Fruit fly (Drosophila melanogaster) whole organism, embryonic: Measurements from ENCODE around the gene Dlic.

ENCODE experiments used
- CG12299 ChIP-seq: fragments of 200-800 bp; sonication (Bioruptor generic); optimal IDR thresholded peaks from 2 replicates; lab custom pipeline; 2018; ENCODE audit warnings: missing biosample characterization, mild to moderate bottlenecking, missing genetic modification characterization
- CG12659 ChIP-seq: fragments of 200-800 bp; sonication (Bioruptor generic); optimal IDR thresholded peaks from 3 replicates; lab custom pipeline; 2017; ENCODE audit warnings: mild to moderate bottlenecking, missing biosample characterization, missing genetic modification reagents, missing genetic modification characterization
- CG13894 ChIP-seq: fragments of 200-800 bp; sonication (Bioruptor generic); optimal IDR thresholded peaks from 3 replicates; lab custom pipeline; 2018; ENCODE audit warnings: missing biosample characterization, mild to moderate bottlenecking, missing genetic modification characterization, moderate library complexity
- CG1647 ChIP-seq: fragments of 200-800 bp; sonication (Bioruptor generic); optimal IDR thresholded peaks from 3 replicates; lab custom pipeline; 2016; ENCODE audit warnings: missing biosample characterization, missing genetic modification characterization
- CG16779 ChIP-seq: fragments of 200-800 bp; sonication (Bioruptor generic); IDR thresholded peaks from 2 replicates; pipeline ENCODE4 v1.3.6; 2022; ENCODE audit warnings: missing biosample characterization, missing genetic modification characterization
- CG17328 ChIP-seq: fragments of 200-800 bp; sonication (Bioruptor generic); IDR thresholded peaks from 2 replicates; pipeline ENCODE4 v1.3.6; 2022; ENCODE audit warnings: missing biosample characterization, missing genetic modification characterization
- CG17361 ChIP-seq: fragments of 200-800 bp; sonication (Bioruptor generic); IDR thresholded peaks from 3 replicates; pipeline ENCODE4 v1.3.6; 2022; ENCODE audit warnings: missing biosample characterization, missing genetic modification characterization
- CG18011 ChIP-seq: fragments of 200-800 bp; sonication (Bioruptor generic); optimal IDR thresholded peaks from 2 replicates; lab custom pipeline; 2017; ENCODE audit warnings: missing biosample characterization, missing genetic modification characterization, mild to moderate bottlenecking, moderate library complexity, missing genotype
- CG2120 ChIP-seq: fragments of 200-800 bp; sonication (Bioruptor generic); optimal IDR thresholded peaks from 3 replicates; lab custom pipeline; 2016; ENCODE audit warnings: missing biosample characterization, missing genetic modification characterization
- CG2202 ChIP-seq: fragments of 200-800 bp; sonication (Bioruptor generic); optimal IDR thresholded peaks from 2 replicates; lab custom pipeline; 2018; ENCODE audit warnings: missing biosample characterization, mild to moderate bottlenecking, missing genetic modification characterization
- CG34224 ChIP-seq: fragments of 200-800 bp; sonication (Bioruptor generic); IDR thresholded peaks from 3 replicates; pipeline ENCODE4 v1.3.6; 2022; ENCODE audit warnings: missing biosample characterization, missing genetic modification characterization; ENCODE audit not compliant: partially characterized antibody
- CG34376 ChIP-seq: fragments of 200-800 bp; sonication (Bioruptor generic); optimal IDR thresholded peaks from 2 replicates; lab custom pipeline; 2018; ENCODE audit warnings: missing biosample characterization, mild to moderate bottlenecking, missing genetic modification characterization
- CG34422 ChIP-seq: fragments of 200-800 bp; sonication (Bioruptor generic); IDR thresholded peaks from 3 replicates; pipeline ENCODE4 v1.3.6; 2022; ENCODE audit warnings: missing biosample characterization, missing genetic modification characterization
- CG6254 ChIP-seq: fragments of 200-800 bp; sonication (Bioruptor generic); optimal IDR thresholded peaks from 3 replicates; lab custom pipeline; 2017; ENCODE audit warnings: mild to moderate bottlenecking, missing biosample characterization, missing genetic modification reagents, missing genetic modification characterization
- CG9215 ChIP-seq: fragments of 200-800 bp; sonication (Bioruptor generic); IDR thresholded peaks from 2 replicates; pipeline ENCODE4 v1.3.6; 2022; ENCODE audit warnings: missing biosample characterization, missing genetic modification characterization
- CG9876 ChIP-seq: fragments of 200-800 bp; sonication (Bioruptor generic); optimal IDR thresholded peaks from 2 replicates; lab custom pipeline; 2016; ENCODE audit warnings: missing biosample characterization, missing genetic modification characterization
- Camta ChIP-seq: fragments of 200-800 bp; sonication (Bioruptor generic); optimal IDR thresholded peaks from 2 replicates; lab custom pipeline; 2016; ENCODE audit warnings: missing biosample characterization, missing genetic modification characterization
- D ChIP-seq, 2 experiments: fragments of 200-800 bp in 1 of 2; fragments of >200 bp in 1 of 2; sonication (Bioruptor generic) in 1 of 2; optimal IDR thresholded peaks; 2 replicates in 1 of 2; 3 replicates in 1 of 2; lab custom pipeline; 2017; ENCODE audit warnings: mild to moderate bottlenecking in 1 of 2, missing biosample characterization in 1 of 2, missing genetic modification characterization in 1 of 2, missing genetic modification reagents in 1 of 2
- Dfd ChIP-seq, 2 experiments: fragments of >200 bp; optimal IDR thresholded peaks; 2 replicates each; lab custom pipeline; 2017; ENCODE audit warnings: missing biosample characterization in 2 of 2, missing genetic modification characterization in 2 of 2
- Dll ChIP-seq: fragments of 200-800 bp; sonication (Bioruptor generic); IDR thresholded peaks from 4 replicates; pipeline ENCODE4 v1.3.6; 2022; ENCODE audit warnings: missing biosample characterization, missing genetic modification characterization; ENCODE audit not compliant: partially characterized antibody
- Hr51 ChIP-seq, 2 experiments: fragments of 200-800 bp; sonication (Bioruptor generic); optimal IDR thresholded peaks; 2 replicates in 1 of 2; 3 replicates in 1 of 2; lab custom pipeline; 2016 to 2018; ENCODE audit warnings: missing biosample characterization in 2 of 2, missing genetic modification characterization in 2 of 2, mild to moderate bottlenecking in 1 of 2, moderate library complexity in 1 of 2
- Lpt ChIP-seq: fragments of >200 bp; optimal IDR thresholded peaks from 2 replicates; lab custom pipeline; 2018; ENCODE audit warnings: missing biosample characterization, missing genetic modification characterization
- Mes4 ChIP-seq: fragments of 200-800 bp; sonication (Bioruptor generic); optimal IDR thresholded peaks from 2 replicates; lab custom pipeline; 2016; ENCODE audit warnings: missing biosample characterization, missing genetic modification characterization
- NfI ChIP-seq: fragments of 200-800 bp; sonication (Bioruptor generic); optimal IDR thresholded peaks from 3 replicates; lab custom pipeline; 2018; ENCODE audit warnings: missing biosample characterization, mild to moderate bottlenecking, missing genetic modification characterization, moderate library complexity
- Oli ChIP-seq: fragments of 200-800 bp; sonication (Bioruptor generic); optimal IDR thresholded peaks from 2 replicates; lab custom pipeline; 2018; ENCODE audit warnings: missing biosample characterization, mild to moderate bottlenecking, missing genetic modification characterization, moderate library complexity
- Ravus ChIP-seq: fragments of 200-800 bp; sonication (Bioruptor generic); IDR thresholded peaks from 2 replicates; pipeline ENCODE4 v1.3.6; 2022; ENCODE audit warnings: missing biosample characterization, missing genetic modification characterization
- Vsx1 ChIP-seq: fragments of 200-800 bp; sonication (Bioruptor generic); optimal IDR thresholded peaks from 2 replicates; lab custom pipeline; 2017; ENCODE audit warnings: missing biosample characterization, mild to moderate bottlenecking, missing genetic modification characterization, missing genetic modification reagents
- abd-A ChIP-seq: fragments of 200-800 bp; sonication (Bioruptor generic); optimal IDR thresholded peaks from 3 replicates; lab custom pipeline; 2019; ENCODE audit warnings: missing biosample characterization, mild to moderate bottlenecking, missing genetic modification characterization, moderate library complexity
- ato ChIP-seq: fragments of 200-800 bp; sonication (Bioruptor generic); IDR thresholded peaks from 2 replicates; pipeline ENCODE4 v1.3.6; 2022; ENCODE audit warnings: missing biosample characterization, missing genetic modification characterization; ENCODE audit not compliant: partially characterized antibody
- bab2 ChIP-seq: fragments of 200-800 bp; sonication (Bioruptor generic); optimal IDR thresholded peaks from 2 replicates; lab custom pipeline; 2016; ENCODE audit warnings: missing biosample characterization, missing genetic modification characterization
- bowl ChIP-seq: fragments of 200-800 bp; sonication (Bioruptor generic); IDR thresholded peaks from 2 replicates; pipeline ENCODE4 v1.3.6; 2022; ENCODE audit warnings: missing biosample characterization, missing genetic modification characterization
- ci ChIP-seq: fragments of 200-800 bp; sonication (Bioruptor generic); IDR thresholded peaks from 3 replicates; pipeline ENCODE4 v1.3.6; 2022; ENCODE audit warnings: missing biosample characterization, missing genetic modification characterization
- dmrt11E ChIP-seq: fragments of 200-800 bp; sonication (Bioruptor generic); optimal IDR thresholded peaks from 3 replicates; lab custom pipeline; 2018; ENCODE audit warnings: missing biosample characterization, mild to moderate bottlenecking, missing genetic modification characterization, moderate library complexity
- fru ChIP-seq: fragments of >200 bp; optimal IDR thresholded peaks from 2 replicates; lab custom pipeline; 2017
- ftz-f1 ChIP-seq: fragments of 200-800 bp; sonication (Bioruptor generic); optimal IDR thresholded peaks from 2 replicates; lab custom pipeline; 2016; ENCODE audit warnings: missing biosample characterization, missing genetic modification characterization
- grau ChIP-seq: fragments of 200-800 bp; optimal IDR thresholded peaks from 3 replicates; lab custom pipeline; 2019; ENCODE audit warnings: missing biosample characterization, mild to moderate bottlenecking, missing genetic modification characterization, moderate library complexity
- ind ChIP-seq: fragments of 200-800 bp; sonication (Bioruptor generic); optimal IDR thresholded peaks from 3 replicates; lab custom pipeline; 2016; ENCODE audit warnings: missing biosample characterization, missing genetic modification characterization
- kni ChIP-seq: fragments of 200-800 bp; sonication (Bioruptor generic); optimal IDR thresholded peaks from 3 replicates; lab custom pipeline; 2017; ENCODE audit warnings: mild to moderate bottlenecking, missing biosample characterization, missing genetic modification reagents, missing genetic modification characterization
- lilli ChIP-seq: fragments of 200-800 bp; sonication (Bioruptor generic); optimal IDR thresholded peaks from 3 replicates; lab custom pipeline; 2016; ENCODE audit warnings: missing biosample characterization, missing genetic modification characterization
- lmd ChIP-seq: fragments of 200-800 bp; sonication (Bioruptor generic); IDR thresholded peaks from 2 replicates; pipeline ENCODE4 v1.3.6; 2022; ENCODE audit warnings: missing biosample characterization, missing genetic modification characterization
- p53 ChIP-seq: fragments of 200-800 bp; sonication (Bioruptor generic); optimal IDR thresholded peaks from 2 replicates; lab custom pipeline; 2016; ENCODE audit warnings: missing biosample characterization, missing genetic modification characterization
- pan ChIP-seq, 4 experiments: fragments of >200 bp in 3 of 4; fragments of 200-800 bp in 1 of 4; sonication (Bioruptor generic) in 1 of 4; optimal IDR thresholded peaks in 3 of 4; IDR thresholded peaks in 1 of 4; 2 replicates each; pipeline versions ENCODE4 v1.3.6 to Lab custom; 2017 to 2022; ENCODE audit warnings: missing biosample characterization in 2 of 4, missing genetic modification characterization in 2 of 4, mixed read lengths in 1 of 4
- pb ChIP-seq: fragments of 200-800 bp; sonication (Bioruptor generic); optimal IDR thresholded peaks from 3 replicates; lab custom pipeline; 2016; ENCODE audit warnings: missing biosample characterization, missing genetic modification characterization
- pros ChIP-seq: fragments of 200-800 bp; sonication (Bioruptor generic); optimal IDR thresholded peaks from 3 replicates; lab custom pipeline; 2019; ENCODE audit warnings: missing biosample characterization, mild to moderate bottlenecking, missing genetic modification characterization, moderate library complexity
- salm ChIP-seq: fragments of 200-800 bp; sonication (Bioruptor generic); optimal IDR thresholded peaks from 2 replicates; lab custom pipeline; 2018; ENCODE audit warnings: missing biosample characterization, mild to moderate bottlenecking, missing genetic modification characterization
- slou ChIP-seq: fragments of 200-800 bp; sonication (Bioruptor generic); optimal IDR thresholded peaks from 3 replicates; lab custom pipeline; 2016; ENCODE audit warnings: missing biosample characterization, missing genetic modification characterization
- slp2 ChIP-seq: fragments of 200-800 bp; sonication (Bioruptor generic); optimal IDR thresholded peaks from 2 replicates; lab custom pipeline; 2016; ENCODE audit warnings: missing biosample characterization, missing genetic modification characterization
- toy ChIP-seq: fragments of 200-800 bp; sonication (Bioruptor generic); IDR thresholded peaks from 2 replicates; pipeline ENCODE4 v1.3.6; 2022; ENCODE audit warnings: missing biosample characterization, missing genetic modification characterization

Dlic gene

dm6 chrX:11108148-11108844, 45.9 kb upstream of the Dlic start, which contains the start of gene Hsp60A (continued):
- TF ChIP-seq ind (GFP tag; lab: Kevin White, UChicago) (peak; percentile 28), Hr51 (GFP tag; optimal IDR thresholded peaks at IDR 0.05; lab: Kevin White, UChicago) (peak in 1 of 2 experiments; percentile 56), Vsx1 (GFP tag; lab: Kevin White, UChicago) (no peak), Dll (GFP tag; lab: Robert Waterston, UW) (peak; percentile 91), ato (peak; percentile 55; the same call in 1 of the 2 replicates), CG16779 (GFP tag; lab: Robert Waterston, UW) (no peak), abd-A (tag; lab: Kevin White, UChicago) (no peak), salm (tag; lab: Kevin White, UChicago) (no peak), Oli (tag; lab: Kevin White, UChicago) (peak; percentile 2), CG12299 (tag; lab: Kevin White, UChicago) (peak; percentile 46), p53 (GFP tag; lab: Kevin White, UChicago) (no peak), CG9215 (0 out of 2 replicates have a peak, but pooled peaks have one; percentile 25), Mes4 (GFP tag; lab: Kevin White, UChicago) (no peak), CG17361 (GFP tag; lab: Robert Waterston, UW) (peak; percentile 60; the same call in 2 of the 3 replicates), CG17328 (GFP tag; lab: Robert Waterston, UW) (no peak), CG2202 (no peak), bab2 (GFP tag; lab: Kevin White, UChicago) (peak; percentile 5), toy (GFP tag; lab: Robert Waterston, UW) (no peak), ftz-f1 (GFP tag; lab: Kevin White, UChicago) (no peak), CG34376 (peak; percentile 6), pan (optimal IDR thresholded peaks at IDR 0.05; lab: Kevin White, UChicago) (no peak), pan (GFP tag; optimal IDR thresholded peaks at IDR 0.05 in 1 of 2, IDR thresholded peaks at IDR 0.05 in 1 of 2) (peak in 1 of 2 experiments; percentile 39), Dfd (GFP tag; optimal IDR thresholded peaks at IDR 0.05; lab: Kevin White, UChicago) (no peak), D (optimal IDR thresholded peaks at IDR 0.05; lab: Kevin White, UChicago) (no peak), D (GFP tag; optimal IDR thresholded peaks at IDR 0.05; lab: Kevin White, UChicago) (no peak), bowl (GFP tag; lab: Robert Waterston, UW) (no peak), CG2120 (GFP tag; lab: Kevin White, UChicago) (peak; percentile 63), pb (GFP tag; lab: Kevin White, UChicago) (no peak), pros (GFP tag; lab: Kevin White, UChicago) (no peak), CG12659 (peak; percentile 54), ci (GFP tag; lab: Robert Waterston, UW) (peak; percentile 72; the same call in 2 of the 3 replicates), CG34224 (GFP tag; lab: Robert Waterston, UW) (peak; percentile 89), CG6254 (no peak), lmd (GFP tag; lab: Robert Waterston, UW) (peak; percentile 38; the same call in 1 of the 2 replicates), CG34422 (GFP tag; lab: Robert Waterston, UW) (0 out of 3 replicates have a peak, but pooled peaks have one; percentile 14), slou (GFP tag; lab: Kevin White, UChicago) (no peak), CG13894 (tag; lab: Kevin White, UChicago) (peak; percentile 56), kni (GFP tag; lab: Kevin White, UChicago) (no peak), dmrt11E (tag; lab: Kevin White, UChicago) (peak; percentile 33), Camta (GFP tag; lab: Kevin White, UChicago) (no peak), Lpt (GFP tag; lab: Kevin White, UChicago) (no peak), CG18011 (GFP tag; lab: Kevin White, UChicago) (no peak), CG9876 (GFP tag; lab: Kevin White, UChicago) (no peak), slp2 (GFP tag; lab: Kevin White, UChicago) (no peak), CG1647 (GFP tag; lab: Kevin White, UChicago) (no peak), fru (lab: Kevin White, UChicago) (no peak), grau (peak; percentile 53), Ravus (GFP tag; lab: Robert Waterston, UW) (no peak), NfI (peak; percentile 34), lilli (GFP tag; lab: Kevin White, UChicago) (peak; percentile 71)
